Worm (Caenorhabditis elegans): ENCODE measurements around the gene prx-13.

ce11 chrII:7299042-7299441 lies 47.2 kb upstream of the prx-13 start, which contains the start of gene C30G12.1:
- TF ChIP-seq fkh-10 (GFP tag; optimal IDR thresholded peaks at IDR 0.05) (no peak), lin-11 (tag; optimal IDR thresholded peaks at IDR 0.05) (no peak), unc-86 (tag; optimal IDR thresholded peaks at IDR 0.05) (no peak), pqm-1 (tag; optimal IDR thresholded peaks at IDR 0.05) (no peak), pha-2 (tag; optimal IDR thresholded peaks at IDR 0.05) (no peak), hlh-30 (tag; optimal IDR thresholded peaks at IDR 0.05; ENCODE audit: insufficient read depth) (no peak), mec-3 (tag; optimal IDR thresholded peaks at IDR 0.05; ENCODE audit: borderline replicate concordance) (no peak), nhr-11 (tag; optimal IDR thresholded peaks at IDR 0.05) (no peak), sox-4 (tag; optimal IDR thresholded peaks at IDR 0.05) (no peak), Y22D7AL.16 (tag; optimal IDR thresholded peaks at IDR 0.05) (no peak), unc-42 (tag; optimal IDR thresholded peaks at IDR 0.05) (no peak), pha-4 (tag; optimal IDR thresholded peaks at IDR 0.05) (no peak), hlh-8 (tag; optimal IDR thresholded peaks at IDR 0.05) (no peak)
